Worm (Caenorhabditis elegans) whole organism, L4/young adult: ENCODE data around the gene F20A1.2.
"Not testable (repeated sequence)": the region's sequence is repeated elsewhere in the genome, so short reads cannot be mapped to it uniquely, and the experiment has no call there.

Experiments
- W03F9.2 ChIP-seq: fragments of 150-350 bp; optimal IDR thresholded peaks from 2 replicates; lab custom pipeline; 2014; ENCODE audit warnings: missing biosample characterization, missing genetic modification characterization
- dao-5 ChIP-seq: sonication (generic microtip); optimal IDR thresholded peaks from 2 replicates; lab custom pipeline; 2016; ENCODE audit warnings: missing genotype, missing genetic modification characterization, moderate library complexity, missing compliant biosample characterization
- him-1 ChIP-seq: sonication (generic microtip); optimal IDR thresholded peaks from 2 replicates; lab custom pipeline; 2016; ENCODE audit warnings: missing genotype, missing genetic modification reagents, missing genetic modification characterization, missing compliant biosample characterization

The F20A1.2 gene

ce11 chrV:7027055-7027454 lies 19.1 kb upstream of the F20A1.2 start, which contains the start of gene F20A1.6:
F20A1.6 (minus strand) TSS chrV:7027155.
- TF ChIP-seq dao-5 (tag; lab: Kevin White, UChicago) (no peak), him-1 (tag; lab: Kevin White, UChicago) (no peak), W03F9.2 (tag; lab: Kevin White, UChicago) (no peak)

ce11 chrV:7036475-7036874 lies 9.6 kb upstream of the F20A1.2 start, which contains the start of gene twk-11:
twk-11 (minus strand) TSS chrV:7036575.
- no peak for TF ChIP-seq him-1 (tag; lab: Kevin White, UChicago)
- TF ChIP-seq W03F9.2 (tag; lab: Kevin White, UChicago): no peak
- TF ChIP-seq dao-5 (tag; lab: Kevin White, UChicago): no peak

- TF ChIP-seq W03F9.2 (tag; lab: Kevin White, UChicago) (no peak), dao-5 (tag; lab: Kevin White, UChicago) (no peak), him-1 (tag; lab: Kevin White, UChicago) (no peak)
These were observed 1.4 kb downstream of the F20A1.2 start, which contains the start of gene F20A1.8 for ce11 chrV:7047512-7047911. F20A1.8 (minus strand) TSS chrV:7047612.

ce11 chrV:7050153-7050552 lies 4.0 kb downstream of the F20A1.2 start:
- TF ChIP-seq him-1 (tag; lab: Kevin White, UChicago) (no peak), dao-5 (tag; lab: Kevin White, UChicago) (no peak), W03F9.2 (tag; lab: Kevin White, UChicago) (no peak)

- TF ChIP-seq dao-5 (tag; lab: Kevin White, UChicago) (no peak), W03F9.2 (tag; lab: Kevin White, UChicago) (no peak), him-1 (tag; lab: Kevin White, UChicago) (no peak)
These were observed 5.1 kb downstream of the F20A1.2 start, which contains the start of the genes tofu-2 and spig-1 for ce11 chrV:7051133-7051765. tofu-2 (minus strand) TSS chrV:7051248. spig-1 (plus strand) TSS chrV:7051715.

- TF ChIP-seq dao-5 (tag; lab: Kevin White, UChicago): no peak
These were observed 7.0 kb downstream of the F20A1.2 start, which contains the start of gene txt-17 for ce11 chrV:7053100-7053499. txt-17 (minus strand) TSS chrV:7053200.

ce11 chrV:7054598-7054997 lies 8.5 kb downstream of the F20A1.2 start, which contains the start of gene spig-8:
spig-8 (plus strand) TSS chrV:7054898.
- TF ChIP-seq him-1 (tag; lab: Kevin White, UChicago) (no peak), dao-5 (tag; lab: Kevin White, UChicago) (no peak), W03F9.2 (tag; lab: Kevin White, UChicago) (no peak)

- TF ChIP-seq dao-5, W03F9.2, him-1 (tag; lab: Kevin White, UChicago): not testable (repeated sequence)
These were observed 11.7 kb downstream of the F20A1.2 start, which contains the start of gene Y57E12AL.2 for ce11 chrV:7057795-7058194. Y57E12AL.2 (plus strand) TSS chrV:7058095.

- TF ChIP-seq him-1 (tag; lab: Kevin White, UChicago): no peak
- TF ChIP-seq W03F9.2 (tag; lab: Kevin White, UChicago): no peak
- no peak for TF ChIP-seq dao-5 (tag; lab: Kevin White, UChicago)
These were observed 13.2 kb downstream of the F20A1.2 start, which contains the start of gene mdt-6 for ce11 chrV:7059350-7059749. mdt-6 (minus strand) TSS chrV:7059624.

- TF ChIP-seq dao-5 (tag; lab: Kevin White, UChicago) (no peak), him-1 (tag; lab: Kevin White, UChicago) (no peak), W03F9.2 (tag; lab: Kevin White, UChicago) (peak; percentile 95)
These were observed 14.3 kb downstream of the F20A1.2 start, which contains the start of the genes Y57E12AL.6 and Y57E12AL.1 for ce11 chrV:7060396-7060795. Y57E12AL.6 (minus strand) TSS chrV:7060470. Y57E12AL.1 (plus strand) TSS chrV:7060530.

- TF ChIP-seq dao-5, W03F9.2, him-1 (tag; lab: Kevin White, UChicago): not testable (repeated sequence)
These were observed 16.7 kb downstream of the F20A1.2 start, which contains the start of gene tmem-258 for ce11 chrV:7062790-7063189. tmem-258 (plus strand) TSS chrV:7063174.

- TF ChIP-seq dao-5 (tag; lab: Kevin White, UChicago) (no peak), W03F9.2 (tag; lab: Kevin White, UChicago) (no peak), him-1 (tag; lab: Kevin White, UChicago) (no peak)
These were observed 19.1 kb downstream of the F20A1.2 start, which contains the start of gene Y57E12AR.1 for ce11 chrV:7065226-7065625. Y57E12AR.1 (minus strand) TSS chrV:7065326.

ce11 chrV:7068861-7069260 lies 22.8 kb downstream of the F20A1.2 start:
- no peak for TF ChIP-seq dao-5 (tag; lab: Kevin White, UChicago)
- no peak for TF ChIP-seq W03F9.2 (tag; lab: Kevin White, UChicago)
- no peak for TF ChIP-seq him-1 (tag; lab: Kevin White, UChicago)
